Fruit fly (Drosophila melanogaster): ENCODE results near the gene CG7987.

DNA sequence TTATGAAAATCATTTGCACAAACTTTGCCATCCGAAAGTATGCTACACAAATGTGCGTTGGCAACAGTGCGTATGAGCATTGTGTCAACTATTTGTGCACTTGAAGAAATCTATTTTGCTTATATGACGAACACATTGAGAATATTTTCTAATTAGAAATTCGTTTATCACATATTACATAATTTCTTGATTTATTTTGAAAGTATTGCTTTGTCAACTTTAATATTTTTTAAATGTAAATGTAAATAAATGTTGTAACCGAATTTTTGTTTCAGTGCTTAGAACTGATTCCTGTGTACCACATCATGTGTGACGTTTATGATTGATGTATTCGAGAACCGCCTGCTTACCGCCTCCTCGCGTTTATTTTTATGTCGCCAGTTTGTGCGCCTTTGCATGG lies 33.6 kb downstream of the CG7987 start:
- TF ChIP-seq Rel (GFP tag; optimal IDR thresholded peaks at IDR 0.05) (no peak), Rel (tag; optimal IDR thresholded peaks at IDR 0.05) (no peak), woc (GFP tag; optimal IDR thresholded peaks at IDR 0.05) (no peak), psq (GFP tag; optimal IDR thresholded peaks at IDR 0.05) (no peak), rgr (GFP tag; optimal IDR thresholded peaks at IDR 0.05) (no peak), Mio (GFP tag; optimal IDR thresholded peaks at IDR 0.05) (no peak), Hr83 (GFP tag; optimal IDR thresholded peaks at IDR 0.05; ENCODE audit: poor library complexity, severe bottlenecking) (no peak), br (GFP tag; optimal IDR thresholded peaks at IDR 0.05) (no peak), lola (GFP tag; optimal IDR thresholded peaks at IDR 0.05) (no peak), h (GFP tag; optimal IDR thresholded peaks at IDR 0.05) (no peak), Hnf4 (GFP tag; optimal IDR thresholded peaks at IDR 0.05) (no peak), Hr78 (GFP tag; optimal IDR thresholded peaks at IDR 0.05) (no peak), Sp1 (GFP tag; optimal IDR thresholded peaks at IDR 0.05) (no peak), brk (GFP tag; optimal IDR thresholded peaks at IDR 0.05) (no peak), Dfd (GFP tag; optimal IDR thresholded peaks at IDR 0.05) (no peak)
